Worm (Caenorhabditis elegans) whole organism, L1 larva: ENCODE results near the gene T04C9.3.

Experiments used
- C04F5.9 ChIP-seq: sonication (generic microtip); optimal IDR thresholded peaks from 2 replicates; lab custom pipeline; 2016; ENCODE audit warnings: missing genetic modification characterization, missing compliant biosample characterization
- C16A3.4 ChIP-seq: fragments of 150-350 bp; optimal IDR thresholded peaks from 2 replicates; lab custom pipeline; 2014; ENCODE audit warnings: missing biosample characterization, missing genetic modification characterization
- C34B4.2 ChIP-seq: sonication (generic microtip); optimal IDR thresholded peaks from 2 replicates; lab custom pipeline; 2017; ENCODE audit warnings: mild to moderate bottlenecking, missing genetic modification characterization, missing compliant biosample characterization
- F16B12.6 ChIP-seq: fragments of 150-350 bp; optimal IDR thresholded peaks from 2 replicates; lab custom pipeline; 2014; ENCODE audit warnings: missing biosample characterization, missing genetic modification characterization
- Y116A8C.19 ChIP-seq: sonication (generic microtip); optimal IDR thresholded peaks from 2 replicates; lab custom pipeline; 2016; ENCODE audit warnings: missing compliant biosample characterization, missing genetic modification characterization, borderline replicate concordance
- aha-1 ChIP-seq: fragments of 150-350 bp; optimal IDR thresholded peaks from 2 replicates; lab custom pipeline; 2014; ENCODE audit warnings: missing biosample characterization, missing genetic modification characterization
- alr-1 ChIP-seq: fragments of 200-800 bp; sonication (Bioruptor generic); optimal IDR thresholded peaks from 2 replicates; lab custom pipeline; 2018; ENCODE audit warnings: borderline replicate concordance, mild to moderate bottlenecking, missing genetic modification characterization, missing compliant biosample characterization
- aly-2 ChIP-seq: fragments of 150-350 bp; optimal IDR thresholded peaks from 2 replicates; lab custom pipeline; 2014; ENCODE audit warnings: missing biosample characterization, missing genetic modification characterization
- ama-1 ChIP-seq: fragments of 150-350 bp; optimal IDR thresholded peaks from 2 replicates; lab custom pipeline; 2014
- blmp-1 ChIP-seq: fragments of 150-350 bp; optimal IDR thresholded peaks from 2 replicates; lab custom pipeline; 2014; ENCODE audit warnings: missing biosample characterization, missing genetic modification characterization
- ceh-63 ChIP-seq: fragments of 200-800 bp; sonication (Bioruptor generic); optimal IDR thresholded peaks from 2 replicates; lab custom pipeline; 2018; ENCODE audit warnings: mild to moderate bottlenecking, missing genetic modification characterization, missing compliant biosample characterization
- efl-3 ChIP-seq: fragments of 200-800 bp; sonication (Bioruptor generic); optimal IDR thresholded peaks from 2 replicates; lab custom pipeline; 2018; ENCODE audit warnings: mild to moderate bottlenecking, missing genetic modification characterization, missing compliant biosample characterization
- elt-2 ChIP-seq: sonication (generic microtip); optimal IDR thresholded peaks from 2 replicates; lab custom pipeline; 2016; ENCODE audit warnings: missing genetic modification characterization, mild to moderate bottlenecking, inconsistent platforms, missing compliant biosample characterization, missing genetic modification reagents
- elt-3 ChIP-seq, 6 experiments: fragments of 150-350 bp in 1 of 6; sonication (generic microtip); optimal IDR thresholded peaks; 2 replicates each; lab custom pipeline; 2017 to 2018; ENCODE audit warnings: missing biosample characterization in 6 of 6, missing genetic modification characterization in 6 of 6, inconsistent platforms in 1 of 6
- fkh-8 ChIP-seq: sonication (generic microtip); optimal IDR thresholded peaks from 2 replicates; lab custom pipeline; 2016; ENCODE audit warnings: mild to moderate bottlenecking, missing genetic modification characterization, missing compliant biosample characterization
- grh-1 ChIP-seq: fragments of 200-800 bp; sonication (Bioruptor generic); IDR thresholded peaks from 2 replicates; pipeline ENCODE4 v1.3.6; 2022; ENCODE audit warnings: missing genetic modification reagents, missing genetic modification characterization, missing compliant biosample characterization
- hlh-17 ChIP-seq: fragments of 200-800 bp; sonication (Bioruptor generic); optimal IDR thresholded peaks from 2 replicates; lab custom pipeline; 2018; ENCODE audit warnings: missing genetic modification characterization, mild to moderate bottlenecking, missing compliant biosample characterization, moderate library complexity, borderline replicate concordance
- hpl-2 ChIP-seq: fragments of 150-350 bp; optimal IDR thresholded peaks from 2 replicates; lab custom pipeline; 2014; ENCODE audit warnings: missing biosample characterization, missing genetic modification reagents, missing genetic modification characterization
- isw-1 ChIP-seq: fragments of 200-800 bp; sonication (Bioruptor generic); IDR thresholded peaks from 2 replicates; pipeline ENCODE4 v1.3.6; 2022; ENCODE audit warnings: missing genetic modification characterization, missing compliant biosample characterization
- jun-1 ChIP-seq: fragments of 150-350 bp; optimal IDR thresholded peaks from 2 replicates; lab custom pipeline; 2014; ENCODE audit warnings: missing biosample characterization, missing genetic modification reagents, missing genetic modification characterization
- lin-14 ChIP-seq: fragments of 200-800 bp; sonication (Bioruptor generic); optimal IDR thresholded peaks from 2 replicates; lab custom pipeline; 2018; ENCODE audit warnings: mild to moderate bottlenecking, missing genetic modification characterization, moderate library complexity, missing compliant biosample characterization
- lin-35 ChIP-seq, 2 experiments: fragments of 150-350 bp; optimal IDR thresholded peaks; 2 replicates each; lab custom pipeline; 2014; ENCODE audit warnings: missing biosample characterization in 2 of 2, missing genetic modification characterization in 2 of 2, missing genetic modification reagents in 2 of 2
- lir-3 ChIP-seq: sonication (generic microtip); optimal IDR thresholded peaks from 2 replicates; lab custom pipeline; 2016; ENCODE audit warnings: mild to moderate bottlenecking, missing genetic modification characterization, moderate library complexity, missing compliant biosample characterization; ENCODE audit not compliant: poor library complexity
- lsy-2 ChIP-seq, 2 experiments: fragments of 150-350 bp; optimal IDR thresholded peaks; 2 replicates each; lab custom pipeline; 2014; ENCODE audit warnings: missing biosample characterization in 2 of 2, missing genetic modification characterization in 2 of 2
- mab-9 ChIP-seq: fragments of 200-800 bp; sonication (Bioruptor generic); IDR thresholded peaks from 2 replicates; pipeline ENCODE4 v1.3.6; 2022; ENCODE audit warnings: missing genetic modification reagents, missing genetic modification characterization, missing compliant biosample characterization
- nhr-20 ChIP-seq: sonication (generic microtip); optimal IDR thresholded peaks from 2 replicates; lab custom pipeline; 2016; ENCODE audit warnings: mild to moderate bottlenecking, missing genetic modification characterization, missing compliant biosample characterization
- nhr-237 ChIP-seq: fragments of 150-350 bp; optimal IDR thresholded peaks from 2 replicates; lab custom pipeline; 2014; ENCODE audit warnings: missing biosample characterization, missing genetic modification characterization
- nhr-47 ChIP-seq: sonication (generic microtip); optimal IDR thresholded peaks from 2 replicates; lab custom pipeline; 2016; ENCODE audit warnings: mild to moderate bottlenecking, missing genetic modification characterization, moderate library complexity, missing compliant biosample characterization
- nhr-71 ChIP-seq: sonication (generic microtip); optimal IDR thresholded peaks from 2 replicates; lab custom pipeline; 2016; ENCODE audit warnings: mild to moderate bottlenecking, missing genetic modification characterization, moderate library complexity, missing compliant biosample characterization
- nhr-76 ChIP-seq: sonication (generic microtip); optimal IDR thresholded peaks from 2 replicates; lab custom pipeline; 2017; ENCODE audit warnings: missing biosample characterization, missing genetic modification characterization
- nhr-77 ChIP-seq: fragments of 150-350 bp; optimal IDR thresholded peaks from 2 replicates; lab custom pipeline; 2014; ENCODE audit warnings: missing biosample characterization, missing genetic modification characterization
- nhr-85 ChIP-seq: sonication (generic microtip); peaks from one replicate; lab custom pipeline; 2016; ENCODE audit warnings: missing genetic modification characterization, inconsistent platforms, missing compliant biosample characterization
- nhr-90 ChIP-seq: sonication (generic microtip); optimal IDR thresholded peaks from 2 replicates; lab custom pipeline; 2016; ENCODE audit warnings: mild to moderate bottlenecking, missing genetic modification characterization, missing compliant biosample characterization; ENCODE audit not compliant: poor library complexity
- pag-3 ChIP-seq: sonication (generic microtip); optimal IDR thresholded peaks from 2 replicates; lab custom pipeline; 2017; ENCODE audit warnings: missing genetic modification characterization, mild to moderate bottlenecking, missing compliant biosample characterization, antibody characterized with exemption, borderline replicate concordance; ENCODE audit not compliant: insufficient read depth
- snu-23 ChIP-seq: sonication (generic microtip); optimal IDR thresholded peaks from 2 replicates; lab custom pipeline; 2016; ENCODE audit warnings: missing genetic modification characterization, missing compliant biosample characterization
- sptf-1 ChIP-seq: fragments of 150-350 bp; optimal IDR thresholded peaks from 2 replicates; lab custom pipeline; 2014; ENCODE audit warnings: missing biosample characterization, missing genetic modification characterization
- swsn-7 ChIP-seq: sonication (generic microtip); optimal IDR thresholded peaks from 2 replicates; lab custom pipeline; 2016; ENCODE audit warnings: missing genetic modification characterization, missing compliant biosample characterization
- tbx-2 ChIP-seq: sonication (generic microtip); optimal IDR thresholded peaks from 2 replicates; lab custom pipeline; 2016; ENCODE audit warnings: missing genetic modification characterization, missing compliant biosample characterization
- unc-30 ChIP-seq: sonication (generic microtip); optimal IDR thresholded peaks from 2 replicates; lab custom pipeline; 2017; ENCODE audit warnings: missing biosample characterization, missing genetic modification characterization
- unc-86 ChIP-seq: sonication (generic microtip); optimal IDR thresholded peaks from 2 replicates; lab custom pipeline; 2016; ENCODE audit warnings: missing genetic modification characterization, missing compliant biosample characterization
- vab-15 ChIP-seq: sonication (generic microtip); optimal IDR thresholded peaks from 2 replicates; lab custom pipeline; 2017; ENCODE audit warnings: missing genotype, mild to moderate bottlenecking, missing genetic modification characterization, missing compliant biosample characterization
- xbp-1 ChIP-seq: sonication (generic microtip); optimal IDR thresholded peaks from 2 replicates; lab custom pipeline; 2016; ENCODE audit warnings: missing genetic modification characterization, missing compliant biosample characterization
- zag-1 ChIP-seq: fragments of 150-350 bp; optimal IDR thresholded peaks from 2 replicates; lab custom pipeline; 2014; ENCODE audit warnings: missing biosample characterization, missing genetic modification characterization
- zip-4 ChIP-seq: fragments of 200-800 bp; sonication (Bioruptor generic); optimal IDR thresholded peaks from 2 replicates; lab custom pipeline; 2018; ENCODE audit warnings: mild to moderate bottlenecking, missing genetic modification characterization, moderate library complexity, missing compliant biosample characterization

The T04C9.3 gene

DNA sequence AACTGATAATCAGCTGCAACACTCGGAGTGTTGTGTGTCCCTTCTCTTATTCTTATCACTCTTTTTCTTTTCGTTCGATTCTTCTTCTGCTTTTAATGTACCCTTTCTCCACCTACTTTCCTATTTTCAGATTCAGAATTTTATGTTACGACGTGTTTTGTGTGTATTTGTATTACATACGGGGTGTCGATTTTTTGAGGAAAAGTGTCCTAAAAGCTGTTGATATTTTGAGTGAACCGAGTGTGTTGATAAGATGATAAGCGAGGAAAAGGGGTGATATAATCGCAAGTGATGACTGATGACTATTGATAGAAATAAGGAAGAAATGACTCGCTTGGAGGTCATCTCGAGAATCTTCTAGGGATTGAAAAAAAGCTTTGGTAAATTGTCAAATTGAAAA lies 4.0 kb upstream of the T04C9.3 start:
- no peak for TF ChIP-seq ama-1
- peak; percentile 22 for TF ChIP-seq jun-1 (tag; lab: Kevin White, UChicago)
- no peak for TF ChIP-seq zag-1 (tag; lab: Kevin White, UChicago)
- peak in 2 of 6 experiments; percentile 18 to 31 for TF ChIP-seq elt-3 (tag; optimal IDR thresholded peaks at IDR 0.05; lab: Kevin White, UChicago)
- TF ChIP-seq efl-3: no peak
- no peak for TF ChIP-seq pag-3
- TF ChIP-seq C16A3.4 (tag; lab: Kevin White, UChicago): no peak
- no peak for TF ChIP-seq fkh-8 (tag; lab: Kevin White, UChicago)
- TF ChIP-seq zip-4 (GFP tag; lab: Kevin White, UChicago): no peak
- no peak for TF ChIP-seq nhr-85 (tag; lab: Kevin White, UChicago)
- TF ChIP-seq nhr-71 (tag; lab: Kevin White, UChicago): no peak
- TF ChIP-seq C34B4.2 (tag; lab: Kevin White, UChicago): no peak
- TF ChIP-seq blmp-1 (tag; lab: Kevin White, UChicago): peak; percentile 41
- no peak for TF ChIP-seq sptf-1 (tag; lab: Kevin White, UChicago)
- peak; percentile 60 for TF ChIP-seq lin-14
- no peak for TF ChIP-seq nhr-47 (tag; lab: Kevin White, UChicago)
- TF ChIP-seq nhr-237 (tag; lab: Kevin White, UChicago): no peak
- peak; percentile 78 for TF ChIP-seq elt-2 (tag; lab: Kevin White, UChicago)
- TF ChIP-seq nhr-76 (tag; lab: Kevin White, UChicago): no peak
- no peak for TF ChIP-seq aha-1 (tag; lab: Kevin White, UChicago)
- TF ChIP-seq swsn-7 (tag; lab: Kevin White, UChicago): no peak

ce11 chrIII:5982026-5982425 lies 3.4 kb upstream of the T04C9.3 start, which contains the start of gene frm-2:
frm-2 (minus strand) TSS chrIII:5982126.
- TF ChIP-seq xbp-1 (tag; lab: Kevin White, UChicago) (no peak), swsn-7 (tag; lab: Kevin White, UChicago) (no peak), C16A3.4 (tag; lab: Kevin White, UChicago) (no peak), hpl-2 (GFP tag; lab: Kevin White, UChicago) (no peak)

- TF ChIP-seq vab-15 (no peak), lin-14 (peak; percentile 77), lsy-2 (tag; optimal IDR thresholded peaks at IDR 0.05; lab: Kevin White, UChicago) (peak in 1 of 2 experiments; percentile 24), C04F5.9 (tag; lab: Kevin White, UChicago) (no peak), isw-1 (GFP tag; lab: Robert Waterston, UW) (no peak), nhr-85 (tag; lab: Kevin White, UChicago) (peak; percentile 81), swsn-7 (tag; lab: Kevin White, UChicago) (peak; percentile 8), snu-23 (GFP tag; lab: Kevin White, UChicago) (peak; percentile 13), aly-2 (tag; lab: Kevin White, UChicago) (no peak), C16A3.4 (tag; lab: Kevin White, UChicago) (no peak), alr-1 (tag; lab: Kevin White, UChicago) (no peak), nhr-237 (tag; lab: Kevin White, UChicago) (no peak), zip-4 (GFP tag; lab: Kevin White, UChicago) (no peak), blmp-1 (tag; lab: Kevin White, UChicago) (peak; percentile 47), nhr-90 (tag; lab: Kevin White, UChicago) (peak; percentile 1), Y116A8C.19 (tag; lab: Kevin White, UChicago) (no peak), lir-3 (tag; lab: Kevin White, UChicago) (no peak), fkh-8 (tag; lab: Kevin White, UChicago) (no peak), elt-2 (tag; lab: Kevin White, UChicago) (no peak), nhr-20 (peak; percentile 9), unc-86 (tag; lab: Kevin White, UChicago) (no peak), nhr-47 (tag; lab: Kevin White, UChicago) (no peak), grh-1 (GFP tag; lab: Robert Waterston, UW) (no peak), nhr-77 (tag; lab: Kevin White, UChicago) (no peak), F16B12.6 (tag; lab: Kevin White, UChicago) (no peak), lin-35 (GFP tag; optimal IDR thresholded peaks at IDR 0.05; lab: Kevin White, UChicago) (peak in 1 of 2 experiments; percentile 20), ceh-63 (GFP tag; lab: Kevin White, UChicago) (no peak), tbx-2 (no peak), unc-30 (no peak), pag-3 (no peak), mab-9 (GFP tag; lab: Robert Waterston, UW) (no peak), hlh-17 (no peak)
Measured at ce11 chrIII:5982753-5983390, 2.6 kb upstream of the T04C9.3 start.
